Fruit fly (Drosophila melanogaster): ENCODE data around the gene Crk.

dm6 chr4:174526-174925 is 35.5 kb upstream of the Crk start:
- TF ChIP-seq CG8478 (optimal IDR thresholded peaks at IDR 0.05) = no peak
- no peak for TF ChIP-seq CTCF (optimal IDR thresholded peaks at IDR 0.05)
